Fruit fly (Drosophila melanogaster): Measurements from ENCODE around the gene CG5937.
A peak's percentile ranks its signal among the peaks of the same experiment; 100 is the strongest.

The CG5937 gene

DNA sequence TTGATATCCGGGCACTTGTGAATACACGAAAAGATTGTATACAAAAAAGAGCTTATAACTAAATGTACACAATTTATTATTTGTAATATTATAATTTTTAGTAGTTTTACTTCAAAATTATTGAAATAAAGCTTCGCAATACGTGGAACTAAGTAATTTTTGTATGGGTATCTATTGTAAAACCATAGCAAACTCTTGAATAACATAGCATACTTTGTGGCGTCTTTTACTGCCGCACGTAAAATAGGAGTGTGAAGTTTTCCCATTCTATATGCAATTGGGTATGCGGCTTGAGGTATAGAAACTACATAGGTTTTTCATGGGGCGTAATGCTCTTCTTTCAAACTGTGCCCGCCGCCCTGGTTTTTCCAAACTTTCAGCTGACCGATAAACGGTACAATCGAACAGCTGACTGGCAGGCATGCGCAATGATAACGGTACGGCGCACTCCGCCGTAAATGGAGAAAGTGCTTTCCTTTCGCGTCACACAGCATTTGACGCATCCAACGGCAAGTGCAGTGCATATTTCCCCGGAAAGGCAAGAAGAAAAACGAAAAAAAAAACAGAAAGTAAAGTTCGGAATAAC lies at the start of gene CG5937:
Gene CG5937 (plus strand): TSS at position 575 of the 586 bp plus-strand sequence.
- TF ChIP-seq CG15710 (tag; optimal IDR thresholded peaks at IDR 0.05) = no peak
- TF ChIP-seq CG14655 (GFP tag; optimal IDR thresholded peaks at IDR 0.05) = peak; percentile 14
- peak; percentile 2 for TF ChIP-seq CG8159 (tag; optimal IDR thresholded peaks at IDR 0.05)

DNA sequence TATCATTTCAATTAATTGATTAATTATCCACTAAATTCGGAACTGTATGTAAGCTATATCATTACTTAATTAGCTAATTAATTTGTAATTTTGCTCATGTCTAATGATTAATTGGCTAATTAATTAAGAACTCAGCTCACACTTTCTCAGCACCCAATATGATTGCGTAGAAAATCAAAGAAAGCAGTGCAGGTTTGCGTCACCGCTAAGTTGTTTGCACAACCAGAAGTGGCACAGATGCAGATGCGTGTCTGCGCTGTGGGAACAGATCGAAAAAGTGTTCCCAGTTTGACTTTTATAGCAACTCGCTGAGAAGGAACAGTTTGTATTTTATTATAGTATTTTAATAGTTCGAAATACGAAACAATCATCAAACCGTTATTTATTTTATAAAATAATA lies 47.7 kb upstream of the CG5937 start:
- no peak for TF ChIP-seq CG8159 (tag; optimal IDR thresholded peaks at IDR 0.05)
- TF ChIP-seq D1 (tag; optimal IDR thresholded peaks at IDR 0.05) = peak; percentile 9

DNA sequence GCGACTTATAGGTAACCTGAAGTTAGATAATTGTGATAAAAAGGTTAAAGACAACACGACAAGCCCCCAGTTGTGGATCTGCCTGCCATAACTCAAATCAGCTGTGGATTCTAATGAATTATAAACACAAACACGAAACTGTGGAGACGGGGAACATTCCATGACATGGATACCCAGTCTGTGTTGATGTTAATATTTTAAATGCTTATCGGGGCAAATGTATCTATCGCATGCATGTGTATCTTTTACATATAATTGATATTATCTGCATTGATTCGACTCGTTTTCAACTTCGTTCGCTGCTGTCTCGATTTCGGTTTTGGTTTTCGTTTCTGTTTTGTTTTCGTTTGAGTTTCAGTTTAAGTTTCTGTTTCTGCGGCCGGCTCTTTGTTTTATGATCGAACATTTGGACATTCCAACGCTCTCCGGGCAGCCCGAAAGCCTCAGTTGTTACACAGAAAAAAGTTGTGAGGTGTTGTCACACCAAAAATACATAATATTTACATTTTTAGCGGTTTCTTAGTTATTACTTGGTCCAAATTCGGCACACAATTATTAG lies 47.0 kb upstream of the CG5937 start:
- TF ChIP-seq CG15710 (tag; optimal IDR thresholded peaks at IDR 0.05) (no peak), rn (GFP tag; IDR thresholded peaks at IDR 0.05) (no peak), D1 (tag; optimal IDR thresholded peaks at IDR 0.05) (no peak), EcR (GFP tag; optimal IDR thresholded peaks at IDR 0.05) (no peak), CG9948 (tag; optimal IDR thresholded peaks at IDR 0.05) (no peak), CG12605 (GFP tag; IDR thresholded peaks at IDR 0.05) (no peak), CG4496 (GFP tag; IDR thresholded peaks at IDR 0.05) (no peak), CG10348 (GFP tag; IDR thresholded peaks at IDR 0.05) (no peak), Ets98B (GFP tag; IDR thresholded peaks at IDR 0.05) (no peak), CG34367 (tag; optimal IDR thresholded peaks at IDR 0.05) (no peak), Pif1A (GFP tag; optimal IDR thresholded peaks at IDR 0.05) (no peak), CG17806 (tag; optimal IDR thresholded peaks at IDR 0.05) (no peak)

- no peak for TF ChIP-seq CG4496 (GFP tag; IDR thresholded peaks at IDR 0.05)
- TF ChIP-seq CG15710 (tag; optimal IDR thresholded peaks at IDR 0.05) = no peak
- TF ChIP-seq Ets98B (GFP tag; IDR thresholded peaks at IDR 0.05) = no peak
- no peak for TF ChIP-seq CG13204 (GFP tag; optimal IDR thresholded peaks at IDR 0.05)
- TF ChIP-seq EcR (GFP tag; optimal IDR thresholded peaks at IDR 0.05) = no peak
- no peak for TF ChIP-seq CG8159 (tag; optimal IDR thresholded peaks at IDR 0.05)
- TF ChIP-seq CG14655 (GFP tag; optimal IDR thresholded peaks at IDR 0.05) = no peak
- TF ChIP-seq CG10348 (GFP tag; IDR thresholded peaks at IDR 0.05) = no peak
- TF ChIP-seq CG32121 (GFP tag; IDR thresholded peaks at IDR 0.05) = no peak
- TF ChIP-seq D1 (tag; optimal IDR thresholded peaks at IDR 0.05) = no peak
These were observed 43.9 kb upstream of the CG5937 start for dm6 chrX:5995951-5996350.

- TF ChIP-seq rn (GFP tag; IDR thresholded peaks at IDR 0.05) (no peak), CG12605 (GFP tag; IDR thresholded peaks at IDR 0.05) (no peak), CG8301 (tag; optimal IDR thresholded peaks at IDR 0.05) (no peak), EcR (GFP tag; optimal IDR thresholded peaks at IDR 0.05) (no peak), CG34367 (tag; optimal IDR thresholded peaks at IDR 0.05) (no peak), CG9948 (tag; optimal IDR thresholded peaks at IDR 0.05) (no peak), Pif1A (GFP tag; optimal IDR thresholded peaks at IDR 0.05) (no peak), CG10348 (GFP tag; IDR thresholded peaks at IDR 0.05) (no peak)
These were observed 41.9 kb upstream of the CG5937 start for dm6 chrX:5997931-5998330.

- TF ChIP-seq D1 (tag; optimal IDR thresholded peaks at IDR 0.05) (no peak), rn (GFP tag; IDR thresholded peaks at IDR 0.05) (peak; percentile 56; the same call in 1 of the 2 replicates), gl (tag; optimal IDR thresholded peaks at IDR 0.05) (peak; percentile 61), CG9948 (tag; optimal IDR thresholded peaks at IDR 0.05) (peak; percentile 78), CG17806 (tag; optimal IDR thresholded peaks at IDR 0.05) (peak; percentile 79), CG32121 (GFP tag; IDR thresholded peaks at IDR 0.05) (peak; percentile 92), CG14655 (GFP tag; optimal IDR thresholded peaks at IDR 0.05) (peak; percentile 85), CG34367 (tag; optimal IDR thresholded peaks at IDR 0.05) (peak; percentile 69), Snoo (tag; optimal IDR thresholded peaks at IDR 0.05) (peak; percentile 86), Ets98B (GFP tag; IDR thresholded peaks at IDR 0.05) (peak; percentile 48; the same call in 1 of the 2 replicates), CG13204 (GFP tag; optimal IDR thresholded peaks at IDR 0.05) (no peak), CG4496 (GFP tag; IDR thresholded peaks at IDR 0.05) (peak; percentile 86), CG12605 (GFP tag; IDR thresholded peaks at IDR 0.05) (peak; percentile 66), CG8301 (tag; optimal IDR thresholded peaks at IDR 0.05) (peak; percentile 82), CG10348 (GFP tag; IDR thresholded peaks at IDR 0.05) (no peak), CG8159 (tag; optimal IDR thresholded peaks at IDR 0.05) (peak; percentile 86), fd96Ca (GFP tag; IDR thresholded peaks at IDR 0.05) (peak; percentile 36; the same call in 1 of the 3 replicates), Pif1B (GFP tag; optimal IDR thresholded peaks at IDR 0.05) (peak; percentile 78), EcR (GFP tag; optimal IDR thresholded peaks at IDR 0.05) (no peak), Pif1A (GFP tag; optimal IDR thresholded peaks at IDR 0.05) (peak; percentile 88), CG15710 (tag; optimal IDR thresholded peaks at IDR 0.05) (peak; percentile 83)
These were observed 38.9 kb upstream of the CG5937 start, which contains the start of gene CG4766 for dm6 chrX:6000747-6001426. Gene CG4766 (minus strand): TSS chrX:6000797.
